Worm (Caenorhabditis elegans): Measurements from ENCODE around the gene R02D5.10.

R02D5.10 gene

DNA sequence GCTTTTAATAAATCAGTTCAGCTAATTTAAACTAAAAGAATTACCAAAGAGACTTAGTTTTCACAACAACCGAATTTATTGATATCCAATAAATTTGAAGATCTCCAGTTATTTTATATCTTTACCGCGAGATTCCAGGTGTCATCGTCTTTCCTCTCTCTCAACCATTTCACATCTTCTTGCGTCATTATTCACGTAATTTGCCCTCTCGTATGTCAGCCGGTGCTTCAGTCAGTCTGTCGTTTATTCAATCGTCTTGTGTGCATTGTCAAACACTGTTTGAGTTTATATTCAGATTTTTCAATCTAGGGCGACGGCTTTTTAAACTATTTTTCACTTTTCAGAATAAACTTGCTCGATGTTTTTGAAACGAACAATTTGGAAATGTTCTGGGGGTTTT lies 44.7 kb upstream of the R02D5.10 start:
- TF ChIP-seq nhr-90 (tag; optimal IDR thresholded peaks at IDR 0.05) (no peak), efl-1 (GFP tag; optimal IDR thresholded peaks at IDR 0.05) (no peak), T07F8.4 (tag; optimal IDR thresholded peaks at IDR 0.05) (no peak)

DNA sequence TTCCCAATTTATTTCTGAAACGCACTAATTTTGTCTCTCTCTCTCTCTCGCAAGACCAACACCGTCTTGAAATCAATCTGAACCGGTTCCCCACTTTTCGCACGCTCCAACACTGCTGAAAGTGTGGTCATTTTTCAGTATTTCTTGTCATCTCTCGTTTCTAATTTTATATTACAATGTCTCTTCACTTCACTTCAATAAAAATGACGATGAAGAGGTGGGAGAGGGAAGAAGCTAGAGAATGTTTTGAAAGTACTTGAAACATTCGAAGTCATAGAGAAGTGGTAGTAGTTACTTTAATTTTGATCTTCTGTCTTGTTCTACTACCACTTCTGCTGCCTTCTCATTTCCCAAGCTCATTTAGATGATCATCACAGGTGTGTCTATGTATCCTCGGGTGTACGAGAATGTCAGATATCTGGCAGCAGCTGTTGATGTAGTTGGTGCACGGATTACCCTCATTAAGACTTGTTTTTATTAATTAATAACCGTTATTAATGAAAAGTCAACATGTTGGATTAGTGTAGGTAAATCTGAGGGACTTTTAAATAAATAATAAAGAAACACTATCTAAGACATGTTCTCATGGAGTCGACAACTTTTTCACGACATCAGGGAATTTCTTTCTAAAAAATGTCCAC lies 43.9 kb upstream of the R02D5.10 start:
- no peak for TF ChIP-seq attf-3 (GFP tag; conservative IDR thresholded peaks at IDR 0.05)
- no peak for TF ChIP-seq ztf-18 (tag; optimal IDR thresholded peaks at IDR 0.05)
- no peak for TF ChIP-seq egrh-3 (GFP tag; IDR thresholded peaks at IDR 0.05)
- TF ChIP-seq Y79H2A.3 (GFP tag; conservative IDR thresholded peaks at IDR 0.05), result no peak
- no peak for TF ChIP-seq ztf-3 (GFP tag; optimal IDR thresholded peaks at IDR 0.05)

DNA sequence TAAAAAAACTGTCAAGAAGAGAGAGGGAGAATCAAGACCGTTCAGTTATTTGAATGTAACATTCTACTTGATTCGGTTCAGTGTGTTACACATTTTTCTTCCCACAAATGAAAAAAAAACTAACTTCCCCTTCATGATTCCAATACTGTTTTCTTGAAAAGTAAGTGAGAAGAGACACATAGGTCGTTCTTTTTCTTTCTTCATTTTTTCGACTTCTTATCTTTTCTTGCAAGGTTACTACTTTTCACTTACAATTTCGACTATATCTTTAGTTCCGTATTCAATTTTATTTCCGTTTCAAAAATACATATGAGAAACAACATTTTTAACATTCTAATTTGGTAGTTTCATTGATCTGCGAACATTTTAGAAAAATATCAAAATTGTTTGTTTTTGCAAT lies 42.9 kb upstream of the R02D5.10 start:
- TF ChIP-seq aptf-3 (GFP tag; IDR thresholded peaks at IDR 0.05) (no peak), madf-10 (tag; optimal IDR thresholded peaks at IDR 0.05) (no peak), aptf-2 (GFP tag; conservative IDR thresholded peaks at IDR 0.05) (no peak), T07F8.4 (tag; optimal IDR thresholded peaks at IDR 0.05) (no peak), nhr-120 (GFP tag; IDR thresholded peaks at IDR 0.05) (no peak), F57A8.1 (GFP tag; optimal IDR thresholded peaks at IDR 0.05) (no peak), tlf-1 (GFP tag; optimal IDR thresholded peaks at IDR 0.05) (no peak), dpff-1 (tag; optimal IDR thresholded peaks at IDR 0.05) (no peak), lin-35 (GFP tag; optimal IDR thresholded peaks at IDR 0.05) (no peak), lir-1 (GFP tag; conservative IDR thresholded peaks at IDR 0.05) (no peak), Y56A3A.18 (GFP tag; IDR thresholded peaks at IDR 0.05) (no peak), ceh-27 (GFP tag; optimal IDR thresholded peaks at IDR 0.05) (no peak), K11D2.4 (GFP tag; IDR thresholded peaks at IDR 0.05) (no peak), ekl-4 (GFP tag; IDR thresholded peaks at IDR 0.05) (no peak), C17E4.6 (GFP tag; IDR thresholded peaks at IDR 0.05) (no peak), egl-44 (GFP tag; IDR thresholded peaks at IDR 0.05) (no peak), nhr-27 (tag; optimal IDR thresholded peaks at IDR 0.05) (no peak), let-526 (GFP tag; IDR thresholded peaks at IDR 0.05) (no peak), akir-1 (GFP tag; optimal IDR thresholded peaks at IDR 0.05) (no peak)

DNA sequence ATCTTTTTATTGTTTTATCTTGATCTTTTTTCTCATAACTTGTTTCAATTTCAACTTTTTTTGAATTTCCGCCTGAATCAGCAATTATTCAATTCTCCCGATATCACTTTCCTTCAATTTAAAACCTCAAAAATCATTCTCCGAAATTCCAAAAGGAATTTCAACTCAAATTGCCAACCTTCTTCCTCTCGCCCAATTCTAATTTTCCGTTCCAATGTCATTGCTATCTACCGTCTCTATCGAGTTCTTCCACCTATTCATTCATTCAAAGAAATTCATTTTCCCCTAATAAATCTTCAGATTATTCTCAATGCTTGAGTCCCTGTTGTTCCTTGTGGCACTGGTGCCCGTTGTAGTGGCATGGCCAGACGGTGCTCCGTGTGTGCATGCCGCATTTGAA lies 41.2 kb upstream of the R02D5.10 start, which contains the start of gene F23B12.4:
Gene F23B12.4, plus strand, starts transcription at position 301 of the 400 bp plus-strand sequence.
- TF ChIP-seq ZK185.1 (tag; optimal IDR thresholded peaks at IDR 0.05; ENCODE audit: poor library complexity, severe bottlenecking) (no peak), chd-7 (tag; optimal IDR thresholded peaks at IDR 0.05) (no peak), lin-35 (GFP tag; optimal IDR thresholded peaks at IDR 0.05) (no peak), ceh-91 (GFP tag; IDR thresholded peaks at IDR 0.05) (no peak), snpc-4 (GFP tag; optimal IDR thresholded peaks at IDR 0.05) (no peak), snpc-4 (tag; optimal IDR thresholded peaks at IDR 0.05) (no peak), F57C9.4 (tag; optimal IDR thresholded peaks at IDR 0.05) (no peak), ztf-3 (GFP tag; optimal IDR thresholded peaks at IDR 0.05) (no peak), B0035.1 (tag; optimal IDR thresholded peaks at IDR 0.05) (no peak), lin-40 (tag; optimal IDR thresholded peaks at IDR 0.05) (no peak), F57A8.1 (GFP tag; optimal IDR thresholded peaks at IDR 0.05) (no peak), egl-44 (GFP tag; IDR thresholded peaks at IDR 0.05) (no peak), mcd-1 (GFP tag; IDR thresholded peaks at IDR 0.05) (no peak), lsl-1 (GFP tag; optimal IDR thresholded peaks at IDR 0.05) (no peak), F10E7.11 (tag; optimal IDR thresholded peaks at IDR 0.05) (no peak), egl-18 (GFP tag; IDR thresholded peaks at IDR 0.05) (no peak), ztf-22 (GFP tag; optimal IDR thresholded peaks at IDR 0.05) (no peak)

Data from whole organism, young adult.